2 fruit fly cellular contexts compared by ENCODE assay signal in the genomic region with DNA sequence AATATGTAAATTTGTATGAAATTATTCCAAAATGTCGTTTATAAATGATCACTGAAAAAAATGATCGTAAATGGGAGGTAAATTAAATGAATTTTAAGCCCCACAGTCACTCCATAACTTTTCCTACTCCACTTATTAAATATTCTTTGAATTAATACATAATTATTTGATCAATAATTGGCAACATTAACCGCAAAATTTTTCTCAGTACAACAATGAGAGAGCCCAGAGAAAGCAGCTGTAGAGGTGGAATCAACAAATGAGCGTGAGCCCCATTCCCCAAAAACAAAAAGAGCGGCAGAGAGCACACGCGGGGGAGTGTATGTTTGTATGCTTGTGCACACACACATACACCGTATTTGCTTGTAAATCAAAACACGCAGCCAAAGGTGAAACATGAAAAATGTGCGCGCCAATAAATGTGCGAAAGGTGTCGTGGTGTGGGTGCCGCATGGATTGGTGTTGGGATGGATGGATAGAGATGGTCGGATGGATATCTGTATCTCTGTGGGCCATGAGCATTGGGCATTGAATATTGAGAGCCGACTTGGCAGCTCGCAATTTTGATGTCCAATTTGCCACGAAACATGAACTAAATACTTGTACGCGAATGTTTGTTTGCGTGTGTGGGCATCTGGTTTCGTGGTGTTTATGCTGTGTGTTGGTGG.
TF ChIP-seq lines count a peak whose summit lies in the region.

No protein-coding gene starts in this region.

TF ChIP-seq in whole organism, embryonic, 481 proteins besides CTCF, POLR2A, EP300 and RAD21 (continued from another document and continues in another):
- TF ChIP-seq sc (optimal IDR thresholded peaks at IDR 0.05; lab: Kevin White, UChicago), result no peak
- peak; percentile 98 for TF ChIP-seq sc (GFP tag; optimal IDR thresholded peaks at IDR 0.05; lab: Kevin White, UChicago)
- TF ChIP-seq Camta (GFP tag; optimal IDR thresholded peaks at IDR 0.05; lab: Kevin White, UChicago), result peak; percentile 95
- peak in 1 of 2 experiments; percentile 23 for TF ChIP-seq tll (GFP tag; optimal IDR thresholded peaks at IDR 0.05; lab: Kevin White, UChicago)
- TF ChIP-seq exex (tag; optimal IDR thresholded peaks at IDR 0.05; lab: Kevin White, UChicago), result peak; percentile 75
- TF ChIP-seq CG11695 (GFP tag; IDR thresholded peaks at IDR 0.05; lab: Robert Waterston, UW), result no peak
- TF ChIP-seq CG13424 (tag; optimal IDR thresholded peaks at IDR 0.05; lab: Kevin White, UChicago), result peak; percentile 99
- TF ChIP-seq dpn (GFP tag; optimal IDR thresholded peaks at IDR 0.05; lab: Kevin White, UChicago), result peak; percentile 96 to 98
- TF ChIP-seq CG10462 (GFP tag; optimal IDR thresholded peaks at IDR 0.05; lab: Kevin White, UChicago), result peak; percentile 97
- TF ChIP-seq CG4617 (GFP tag; optimal IDR thresholded peaks at IDR 0.05; lab: Kevin White, UChicago; ENCODE audit: borderline replicate concordance), result peak; percentile 98
- TF ChIP-seq CG8765 (GFP tag; IDR thresholded peaks at IDR 0.05; lab: Robert Waterston, UW), result no peak
- peak; percentile 77 for TF ChIP-seq CG9876 (GFP tag; optimal IDR thresholded peaks at IDR 0.05; lab: Kevin White, UChicago)
- peak; percentile 96 for TF ChIP-seq CG4854 (GFP tag; optimal IDR thresholded peaks at IDR 0.05; lab: Kevin White, UChicago)
- no peak for TF ChIP-seq ara (GFP tag; IDR thresholded peaks at IDR 0.05; lab: Robert Waterston, UW)
- peak; percentile 51 for TF ChIP-seq p53 (GFP tag; optimal IDR thresholded peaks at IDR 0.05; lab: Kevin White, UChicago)
- TF ChIP-seq btn (GFP tag; optimal IDR thresholded peaks at IDR 0.05; lab: Kevin White, UChicago), result peak; percentile 75
- TF ChIP-seq Poxn (GFP tag; IDR thresholded peaks at IDR 0.05; lab: Robert Waterston, UW), result no peak
- TF ChIP-seq Atf-2 (GFP tag; optimal IDR thresholded peaks at IDR 0.05; lab: Kevin White, UChicago), result peak; percentile 89
- peak; percentile 98 for TF ChIP-seq tap (tag; optimal IDR thresholded peaks at IDR 0.05; lab: Kevin White, UChicago)
- peak; percentile 89 for TF ChIP-seq emc (GFP tag; optimal IDR thresholded peaks at IDR 0.05; lab: Kevin White, UChicago)
- peak; percentile 96 for TF ChIP-seq ewg (GFP tag; optimal IDR thresholded peaks at IDR 0.05; lab: Kevin White, UChicago)
- no peak for TF ChIP-seq CG2889 (GFP tag; IDR thresholded peaks at IDR 0.05; lab: Robert Waterston, UW)
- peak; percentile 98 for TF ChIP-seq CG8388 (GFP tag; optimal IDR thresholded peaks at IDR 0.05; lab: Kevin White, UChicago)
- peak; percentile 99 for TF ChIP-seq dmrt99B (tag; optimal IDR thresholded peaks at IDR 0.05; lab: Kevin White, UChicago)
- peak; percentile 99 for TF ChIP-seq CG17829 (tag; optimal IDR thresholded peaks at IDR 0.05; lab: Kevin White, UChicago)
- peak in 2 of 3 experiments; percentile 48 to 97 for TF ChIP-seq lola (GFP tag; optimal IDR thresholded peaks at IDR 0.05; lab: Kevin White, UChicago)
- peak; percentile 97 for TF ChIP-seq CG17385 (GFP tag; optimal IDR thresholded peaks at IDR 0.05; lab: Kevin White, UChicago)
- TF ChIP-seq ash1 (GFP tag; optimal IDR thresholded peaks at IDR 0.05; lab: Kevin White, UChicago), result peak; percentile 71
- TF ChIP-seq nmo (GFP tag; optimal IDR thresholded peaks at IDR 0.05; lab: Kevin White, UChicago), result peak; percentile 99
- peak; percentile 95 for TF ChIP-seq CG8290 (GFP tag; optimal IDR thresholded peaks at IDR 0.05; lab: Kevin White, UChicago)
- TF ChIP-seq CG8290 (tag; optimal IDR thresholded peaks at IDR 0.05; lab: Kevin White, UChicago), result peak; percentile 83 to 98
- peak; percentile 92 for TF ChIP-seq CG34376 (GFP tag; optimal IDR thresholded peaks at IDR 0.05; lab: Kevin White, UChicago)
- peak; percentile 98 for TF ChIP-seq CG16815 (GFP tag; optimal IDR thresholded peaks at IDR 0.05; lab: Kevin White, UChicago)
- peak; percentile 98 for TF ChIP-seq HHEX (GFP tag; optimal IDR thresholded peaks at IDR 0.05; lab: Kevin White, UChicago)
- no peak for TF ChIP-seq Ravus (GFP tag; IDR thresholded peaks at IDR 0.05; lab: Robert Waterston, UW)
- peak; percentile 99 for TF ChIP-seq Meics (GFP tag; optimal IDR thresholded peaks at IDR 0.05; lab: Kevin White, UChicago)
- peak; percentile 94 for TF ChIP-seq croc (GFP tag; conservative IDR thresholded peaks at IDR 0.05; lab: Robert Waterston, UW)
- no peak for TF ChIP-seq hkb (optimal IDR thresholded peaks at IDR 0.05; lab: Kevin White, UChicago)
- no peak for TF ChIP-seq hkb (GFP tag; IDR thresholded peaks at IDR 0.05; lab: Robert Waterston, UW)
- no peak for TF ChIP-seq Oaz (GFP tag; IDR thresholded peaks at IDR 0.05; lab: Robert Waterston, UW)
- no peak for TF ChIP-seq CG14860 (GFP tag; IDR thresholded peaks at IDR 0.05; lab: Robert Waterston, UW; ENCODE audit: partially characterized antibody)
- peak; percentile 99 for TF ChIP-seq Hsf (GFP tag; optimal IDR thresholded peaks at IDR 0.05; lab: Kevin White, UChicago)
- TF ChIP-seq sisA (GFP tag; IDR thresholded peaks at IDR 0.05; lab: Robert Waterston, UW), result no peak
- TF ChIP-seq CG8924 (tag; optimal IDR thresholded peaks at IDR 0.05; lab: Kevin White, UChicago), result peak; percentile 99
- TF ChIP-seq toy (GFP tag; IDR thresholded peaks at IDR 0.05; lab: Robert Waterston, UW), result no peak
- no peak for TF ChIP-seq B-H1 (GFP tag; IDR thresholded peaks at IDR 0.05; lab: Robert Waterston, UW)
- peak; percentile 95 for TF ChIP-seq CG13894 (tag; optimal IDR thresholded peaks at IDR 0.05; lab: Kevin White, UChicago)
- peak; percentile 14 for TF ChIP-seq Elba2 (GFP tag; optimal IDR thresholded peaks at IDR 0.05; lab: Kevin White, UChicago)
- TF ChIP-seq pho (GFP tag; optimal IDR thresholded peaks at IDR 0.05; lab: Kevin White, UChicago), result peak; percentile 96
- TF ChIP-seq Bgb (GFP tag; IDR thresholded peaks at IDR 0.05; lab: Robert Waterston, UW; ENCODE audit: partially characterized antibody), result no peak
- TF ChIP-seq tna (GFP tag; IDR thresholded peaks at IDR 0.05; lab: Robert Waterston, UW; ENCODE audit: partially characterized antibody), result no peak
- peak; percentile 92 for TF ChIP-seq Dad (GFP tag; optimal IDR thresholded peaks at IDR 0.05; lab: Kevin White, UChicago)
- peak; percentile 96 for TF ChIP-seq zen (tag; optimal IDR thresholded peaks at IDR 0.05; lab: Kevin White, UChicago)
- TF ChIP-seq Ets65A (GFP tag; lab: Kevin White, UChicago), result peak; percentile 97
- peak; percentile 97 for TF ChIP-seq CG4820 (GFP tag; optimal IDR thresholded peaks at IDR 0.05; lab: Kevin White, UChicago)
- TF ChIP-seq CG9609 (GFP tag; optimal IDR thresholded peaks at IDR 0.05; lab: Kevin White, UChicago), result peak; percentile 92
- TF ChIP-seq CG10959 (GFP tag; IDR thresholded peaks at IDR 0.05; lab: Robert Waterston, UW), result no peak
- TF ChIP-seq dimm (GFP tag; IDR thresholded peaks at IDR 0.05; lab: Robert Waterston, UW), result no peak
- peak; percentile 94 for TF ChIP-seq Lhr (GFP tag; optimal IDR thresholded peaks at IDR 0.05; lab: Kevin White, UChicago)
- TF ChIP-seq Dll (GFP tag; IDR thresholded peaks at IDR 0.05; lab: Robert Waterston, UW; ENCODE audit: partially characterized antibody), result no peak
- no peak for TF ChIP-seq ase (GFP tag; IDR thresholded peaks at IDR 0.05; lab: Robert Waterston, UW)
- TF ChIP-seq HmgD (GFP tag; optimal IDR thresholded peaks at IDR 0.05; lab: Kevin White, UChicago), result peak; percentile 55

TF ChIP-seq in whole organism, prepupa, 60 proteins besides CTCF, POLR2A, EP300 and RAD21 (continued from another document):
- peak; percentile 98 for TF ChIP-seq acj6 (GFP tag; optimal IDR thresholded peaks at IDR 0.05; lab: Kevin White, UChicago)
- no peak for TF ChIP-seq Hr38 (GFP tag; optimal IDR thresholded peaks at IDR 0.05; lab: Kevin White, UChicago)
- TF ChIP-seq svp (GFP tag; lab: Kevin White, UChicago), result peak; percentile 99
- peak; percentile 97 for TF ChIP-seq CG8319 (GFP tag; optimal IDR thresholded peaks at IDR 0.05; lab: Kevin White, UChicago)
- peak; percentile 97 for TF ChIP-seq Sox15 (GFP tag; optimal IDR thresholded peaks at IDR 0.05; lab: Kevin White, UChicago)
- peak; percentile 99 for TF ChIP-seq esn (GFP tag; optimal IDR thresholded peaks at IDR 0.05; lab: Kevin White, UChicago)
- TF ChIP-seq CG10631 (GFP tag; optimal IDR thresholded peaks at IDR 0.05; lab: Kevin White, UChicago), result peak; percentile 98
- peak; percentile 97 for TF ChIP-seq cyc (GFP tag; optimal IDR thresholded peaks at IDR 0.05; lab: Kevin White, UChicago)
- peak; percentile 96 for TF ChIP-seq Eip75B (GFP tag; optimal IDR thresholded peaks at IDR 0.05; lab: Kevin White, UChicago)
- TF ChIP-seq CG7368 (GFP tag; optimal IDR thresholded peaks at IDR 0.05; lab: Kevin White, UChicago), result peak; percentile 97
- TF ChIP-seq Eip93F (GFP tag; optimal IDR thresholded peaks at IDR 0.05; lab: Kevin White, UChicago), result peak; percentile 90
- peak; percentile 98 for TF ChIP-seq CG6276 (GFP tag; optimal IDR thresholded peaks at IDR 0.05; lab: Kevin White, UChicago)
